Fruit fly (Drosophila melanogaster) whole organism, adult: ENCODE data around the gene PolZ2.

ENCODE experiments used
- CG12768 ChIP-seq: fragments of 200-800 bp; sonication (Bioruptor generic); optimal IDR thresholded peaks from 2 replicates; lab custom pipeline; 2017; ENCODE audit warnings: missing biosample characterization, missing genetic modification characterization, mild to moderate bottlenecking, moderate library complexity, missing genetic modification reagents
- CG14711 ChIP-seq: fragments of 200-800 bp; sonication (Bioruptor generic); optimal IDR thresholded peaks from 2 replicates; lab custom pipeline; 2018; ENCODE audit warnings: missing biosample characterization, mild to moderate bottlenecking, missing genetic modification characterization, moderate library complexity
- CG1620 ChIP-seq: fragments of 200-800 bp; sonication (Bioruptor generic); optimal IDR thresholded peaks from 2 replicates; lab custom pipeline; 2016; ENCODE audit warnings: missing biosample characterization, missing genetic modification characterization
- CG33017 ChIP-seq: fragments of 200-800 bp; sonication (Bioruptor generic); optimal IDR thresholded peaks from 2 replicates; lab custom pipeline; 2018; ENCODE audit warnings: missing biosample characterization, mild to moderate bottlenecking, missing genetic modification characterization, moderate library complexity
- CG5204 ChIP-seq: fragments of 200-800 bp; sonication (Bioruptor generic); optimal IDR thresholded peaks from 2 replicates; lab custom pipeline; 2016; ENCODE audit warnings: missing biosample characterization, missing genetic modification characterization
- Clk ChIP-seq: fragments of 200-800 bp; sonication (Bioruptor generic); optimal IDR thresholded peaks from 2 replicates; lab custom pipeline; 2017; ENCODE audit warnings: missing biosample characterization, missing genetic modification characterization
- Hr96 ChIP-seq: fragments of 200-800 bp; sonication (Bioruptor generic); optimal IDR thresholded peaks from 2 replicates; lab custom pipeline; 2016; ENCODE audit warnings: missing biosample characterization, missing genetic modification characterization
- Mnt ChIP-seq: fragments of 200-800 bp; sonication (Bioruptor generic); optimal IDR thresholded peaks from 2 replicates; lab custom pipeline; 2016; ENCODE audit warnings: missing biosample characterization, mild to moderate bottlenecking, missing genetic modification characterization
- cic ChIP-seq: fragments of 200-800 bp; sonication (Bioruptor generic); optimal IDR thresholded peaks from 2 replicates; lab custom pipeline; 2017; ENCODE audit warnings: missing biosample characterization, mild to moderate bottlenecking, missing genetic modification characterization, moderate library complexity
- cnc ChIP-seq, 2 experiments: fragments of >200 bp; optimal IDR thresholded peaks; 2 replicates each; lab custom pipeline; 2017
- kay ChIP-seq: fragments of 200-800 bp; sonication (Bioruptor generic); peaks from one replicate; lab custom pipeline; 2016; ENCODE audit warnings: missing biosample characterization, missing genetic modification characterization, borderline replicate concordance
- ovo ChIP-seq: fragments of 200-800 bp; sonication (Bioruptor generic); optimal IDR thresholded peaks from 2 replicates; lab custom pipeline; 2016; ENCODE audit warnings: missing biosample characterization, missing genetic modification characterization
- toe ChIP-seq: fragments of 200-800 bp; sonication (Bioruptor generic); optimal IDR thresholded peaks from 2 replicates; lab custom pipeline; 2016; ENCODE audit warnings: missing biosample characterization, missing genetic modification characterization

dm6 chr3R:5570635-5571436, 17.8 kb upstream of the PolZ2 start, which contains the start of gene CRMP:
- peak; percentile 58 for TF ChIP-seq kay (GFP tag; lab: Kevin White, UChicago)
- TF ChIP-seq Hr96 (GFP tag; lab: Kevin White, UChicago), result no peak
- no peak for TF ChIP-seq Mnt (GFP tag; lab: Kevin White, UChicago)
- TF ChIP-seq CG33017 (tag; lab: Kevin White, UChicago), result no peak
- TF ChIP-seq CG12768 (GFP tag; lab: Kevin White, UChicago), result peak; percentile 25
- no peak for TF ChIP-seq ovo (GFP tag; lab: Kevin White, UChicago)
- TF ChIP-seq toe (GFP tag; lab: Kevin White, UChicago), result no peak
- no peak for TF ChIP-seq CG1620 (GFP tag; lab: Kevin White, UChicago)
- TF ChIP-seq Clk, result no peak
- no peak for TF ChIP-seq cic (GFP tag; lab: Kevin White, UChicago)
- TF ChIP-seq CG14711 (tag; lab: Kevin White, UChicago), result peak; percentile 11
- TF ChIP-seq CG5204 (GFP tag; lab: Kevin White, UChicago), result no peak
- no peak for TF ChIP-seq cnc (optimal IDR thresholded peaks at IDR 0.05; lab: Kevin White, UChicago)
